Worm (Caenorhabditis elegans) whole organism, L1 larva: ENCODE data around the gene ZK218.5.

Experiments
- ceh-82 ChIP-seq, 3 experiments: fragments of 150-350 bp in 1 of 3; sonication (generic microtip) in 2 of 3; optimal IDR thresholded peaks; 2 replicates each; lab custom pipeline; 2014 to 2017; ENCODE audit warnings: missing biosample characterization in 3 of 3, missing genetic modification characterization in 3 of 3
- fkh-10 ChIP-seq: sonication (generic microtip); optimal IDR thresholded peaks from 2 replicates; lab custom pipeline; 2017; ENCODE audit warnings: missing biosample characterization, missing genetic modification reagents, missing genetic modification characterization
- nhr-11 ChIP-seq: fragments of 150-350 bp; optimal IDR thresholded peaks from 2 replicates; lab custom pipeline; 2014; ENCODE audit warnings: missing biosample characterization, missing genetic modification characterization

DNA sequence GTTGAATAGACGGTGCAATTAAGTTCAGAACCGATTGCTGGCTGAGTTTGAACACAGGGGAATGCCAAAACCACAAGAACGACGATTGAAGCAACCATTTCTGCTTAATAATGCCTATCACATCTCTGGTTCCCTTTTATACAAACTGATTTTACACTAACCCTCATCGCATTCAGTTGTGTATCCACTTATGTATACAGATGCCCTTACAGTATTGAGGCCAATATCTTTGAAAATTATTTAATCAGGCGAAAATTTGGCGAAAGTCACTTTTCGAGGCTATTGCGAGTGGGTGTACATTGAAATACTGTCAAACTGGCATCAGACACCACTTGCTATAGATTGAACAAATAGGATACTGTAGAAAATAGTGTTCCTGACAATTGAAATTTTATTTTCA is 2.3 kb upstream of the ZK218.5 start, which contains the start of the genes ZK218.3 and ZK218.4:
- TF ChIP-seq nhr-11 (no peak), ceh-82 (tag; optimal IDR thresholded peaks at IDR 0.05; lab: Kevin White, UChicago) (no peak), fkh-10 (GFP tag; lab: Kevin White, UChicago) (no peak)
